Worm (Caenorhabditis elegans): ENCODE measurements around the gene K12D12.5.

DNA sequence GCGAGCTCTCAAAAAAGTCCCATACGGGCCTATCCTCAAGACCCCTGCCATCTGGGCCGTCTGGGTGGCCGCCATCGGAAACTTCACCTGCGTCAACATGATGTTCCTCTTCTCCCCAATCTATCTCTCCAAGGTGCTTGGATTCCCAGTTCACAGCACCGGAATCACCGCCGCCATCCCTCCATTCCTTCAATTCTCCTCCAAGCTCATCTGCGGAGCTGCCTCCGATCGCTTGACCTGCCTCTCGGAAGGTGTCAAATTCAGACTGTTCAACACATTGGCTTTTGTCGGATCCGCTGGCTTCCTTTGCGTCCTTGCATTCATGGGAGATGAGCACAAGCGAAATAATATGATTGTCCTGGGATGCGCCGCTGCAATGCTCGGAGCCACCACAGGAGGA, 15.8 kb upstream of the K12D12.5 start:
- TF ChIP-seq snpc-4 (tag; optimal IDR thresholded peaks at IDR 0.05) (no peak), egl-27 (tag; optimal IDR thresholded peaks at IDR 0.05) (no peak), nhr-237 (tag; optimal IDR thresholded peaks at IDR 0.05) (no peak), nhr-28 (tag; optimal IDR thresholded peaks at IDR 0.05) (no peak), unc-86 (tag; optimal IDR thresholded peaks at IDR 0.05) (no peak), mdl-1 (tag; optimal IDR thresholded peaks at IDR 0.05) (no peak)
